Worm (Caenorhabditis elegans) whole organism, L4/young adult: Measurements from ENCODE around the gene T13A10.64.

ENCODE experiments used
- W03F9.2 ChIP-seq: fragments of 150-350 bp; optimal IDR thresholded peaks from 2 replicates; lab custom pipeline; 2014; ENCODE audit warnings: missing biosample characterization, missing genetic modification characterization
- dao-5 ChIP-seq: sonication (generic microtip); optimal IDR thresholded peaks from 2 replicates; lab custom pipeline; 2016; ENCODE audit warnings: missing genotype, missing genetic modification characterization, moderate library complexity, missing compliant biosample characterization
- him-1 ChIP-seq: sonication (generic microtip); optimal IDR thresholded peaks from 2 replicates; lab custom pipeline; 2016; ENCODE audit warnings: missing genotype, missing genetic modification reagents, missing genetic modification characterization, missing compliant biosample characterization

T13A10.64 gene

ce11 chrIV:6254635-6255034 lies at the start of gene T13A10.64:
Gene T13A10.64, plus strand, starts transcription at chrIV:6254935.
- TF ChIP-seq him-1 = no peak
- TF ChIP-seq W03F9.2 = no peak
- no peak for TF ChIP-seq dao-5 (tag; lab: Kevin White, UChicago)

- peak; percentile 90 for TF ChIP-seq W03F9.2
- peak; percentile 74 for TF ChIP-seq him-1
- no peak for TF ChIP-seq dao-5 (tag; lab: Kevin White, UChicago)
Observed at ce11 chrIV:6206294-6206776, 48.4 kb upstream of the T13A10.64 start, which contains the start of gene C49A9.10. Gene C49A9.10, minus strand, starts transcription at chrIV:6206344.

- TF ChIP-seq dao-5 (tag; lab: Kevin White, UChicago) (no peak), him-1 (no peak), W03F9.2 (no peak)
Observed at ce11 chrIV:6209337-6209736, 45.4 kb upstream of the T13A10.64 start.

- TF ChIP-seq dao-5 (tag; lab: Kevin White, UChicago) = no peak
- TF ChIP-seq him-1 = no peak
- TF ChIP-seq W03F9.2 = no peak
Observed at ce11 chrIV:6210574-6210973, 44.2 kb upstream of the T13A10.64 start, which contains the start of the genes ugt-24 and C49A9.6. Gene ugt-24, minus strand, starts transcription at chrIV:6210720. Gene C49A9.6, plus strand, starts transcription at chrIV:6210936.

ce11 chrIV:6213403-6213802 lies 41.3 kb upstream of the T13A10.64 start, which contains the start of gene C49A9.5:
Gene C49A9.5, plus strand, starts transcription at chrIV:6213673.
- TF ChIP-seq dao-5 (tag; lab: Kevin White, UChicago) (no peak), W03F9.2 (no peak), him-1 (no peak)

- TF ChIP-seq him-1 (no peak), W03F9.2 (no peak), dao-5 (tag; lab: Kevin White, UChicago) (no peak)
Observed at ce11 chrIV:6217066-6217465, 37.7 kb upstream of the T13A10.64 start, which contains the start of gene C49A9.9. Gene C49A9.9, plus strand, starts transcription at chrIV:6217372.

ce11 chrIV:6217503-6217902 lies 37.2 kb upstream of the T13A10.64 start:
- TF ChIP-seq W03F9.2 (no peak), dao-5 (tag; lab: Kevin White, UChicago) (no peak), him-1 (no peak)

- TF ChIP-seq dao-5 (tag; lab: Kevin White, UChicago) (no peak), him-1 (no peak), W03F9.2 (no peak)
Observed at ce11 chrIV:6219429-6219828, 35.3 kb upstream of the T13A10.64 start, which contains the start of gene C49A9.4. Gene C49A9.4, plus strand, starts transcription at chrIV:6219693.

ce11 chrIV:6221878-6222277 lies 32.9 kb upstream of the T13A10.64 start, which contains the start of gene C49A9.3:
Gene C49A9.3, plus strand, starts transcription at chrIV:6222089.
- no peak for TF ChIP-seq dao-5 (tag; lab: Kevin White, UChicago)
- TF ChIP-seq him-1 = no peak
- TF ChIP-seq W03F9.2 = no peak

- TF ChIP-seq W03F9.2 = no peak
- TF ChIP-seq dao-5 (tag; lab: Kevin White, UChicago) = no peak
- no peak for TF ChIP-seq him-1
Observed at ce11 chrIV:6225143-6225542, 29.6 kb upstream of the T13A10.64 start, which contains the start of gene C49A9.2. Gene C49A9.2, plus strand, starts transcription at chrIV:6225443.

- TF ChIP-seq him-1 (no peak), W03F9.2 (no peak), dao-5 (tag; lab: Kevin White, UChicago) (no peak)
Observed at ce11 chrIV:6227974-6228373, 26.8 kb upstream of the T13A10.64 start, which contains the start of gene C49A9.1. Gene C49A9.1, plus strand, starts transcription at chrIV:6228190.

ce11 chrIV:6230560-6231073 lies 24.1 kb upstream of the T13A10.64 start, which contains the start of gene F58F9.4:
Gene F58F9.4, plus strand, starts transcription at chrIV:6231023.
- TF ChIP-seq W03F9.2 (no peak), him-1 (no peak), dao-5 (tag; lab: Kevin White, UChicago) (no peak)

- TF ChIP-seq dao-5 (tag; lab: Kevin White, UChicago) (no peak), him-1 (no peak), W03F9.2 (no peak)
Observed at ce11 chrIV:6232769-6233290, 21.9 kb upstream of the T13A10.64 start, which contains the start of gene F58F9.3. Gene F58F9.3, plus strand, starts transcription at chrIV:6233240.

- TF ChIP-seq dao-5 (tag; lab: Kevin White, UChicago) (no peak), W03F9.2 (no peak), him-1 (no peak)
Observed at ce11 chrIV:6237508-6238227, 17.1 kb upstream of the T13A10.64 start, which contains the start of the genes F58F9.6 and F58F9.8. Gene F58F9.6, minus strand, starts transcription at chrIV:6237608. Gene F58F9.8, plus strand, starts transcription at chrIV:6238177.
